Fruit fly (Drosophila melanogaster) Kc167 (cell line): ENCODE data around the gene Sb.
"Not testable (repeated sequence)": the region's sequence is repeated elsewhere in the genome, so short reads cannot be mapped to it uniquely, and the experiment has no call there.

Experiments used
- Myc ChIP-seq: fragments of >200 bp; optimal IDR thresholded peaks from 2 replicates; lab custom pipeline; 2017; ENCODE audit warnings: missing external identifiers
- Sin3A ChIP-seq: fragments of >200 bp; optimal IDR thresholded peaks from 2 replicates; lab custom pipeline; 2018; ENCODE audit warnings: missing external identifiers
- h ChIP-seq: fragments of >200 bp; optimal IDR thresholded peaks from 3 replicates; lab custom pipeline; 2018; ENCODE audit warnings: missing external identifiers
- insv ChIP-seq: fragments of >200 bp; optimal IDR thresholded peaks from 3 replicates; lab custom pipeline; 2018; ENCODE audit warnings: missing external identifiers
- psq ChIP-seq: fragments of >200 bp; optimal IDR thresholded peaks from 2 replicates; lab custom pipeline; 2017; ENCODE audit warnings: missing external identifiers
- ttk ChIP-seq: sonication (Bioruptor generic); optimal IDR thresholded peaks from 2 replicates; lab custom pipeline; 2017; ENCODE audit warnings: missing external identifiers

The Sb gene

DNA sequence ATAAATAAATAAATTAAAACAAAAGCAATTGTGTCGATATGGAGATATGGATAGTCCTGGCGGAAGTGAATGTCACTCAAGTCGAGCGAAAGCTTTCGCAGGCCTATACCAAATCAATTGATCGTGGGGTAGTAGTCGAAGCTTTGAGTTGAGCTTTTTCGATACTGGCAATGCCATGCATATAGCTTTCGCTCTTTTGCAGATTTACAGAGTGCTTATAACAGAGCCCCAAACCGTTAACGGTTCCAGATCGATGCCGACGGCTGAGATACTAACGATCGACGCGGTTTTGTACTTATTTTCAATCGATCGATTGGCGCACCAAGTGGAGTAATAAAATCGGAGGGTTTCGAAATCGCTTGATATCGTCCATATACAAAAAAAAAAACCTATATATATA, 55.8 kb downstream of the Sb start, which contains the start of gene CG8925:
Gene CG8925, plus strand, starts transcription at position 245 of the 400 bp plus-strand sequence.
- no peak for TF ChIP-seq Sin3A (lab: Kevin White, UChicago)
- no peak for TF ChIP-seq insv (lab: Kevin White, UChicago)
- TF ChIP-seq ttk (lab: Kevin White, UChicago): no peak
- no peak for TF ChIP-seq h (lab: Kevin White, UChicago)
- TF ChIP-seq psq: no peak
- TF ChIP-seq Myc (lab: Kevin White, UChicago): no peak

- TF ChIP-seq Sin3A (lab: Kevin White, UChicago): no peak
These were observed 57.5 kb downstream of the Sb start for dm6 chr3R:16173500-16173899.

DNA sequence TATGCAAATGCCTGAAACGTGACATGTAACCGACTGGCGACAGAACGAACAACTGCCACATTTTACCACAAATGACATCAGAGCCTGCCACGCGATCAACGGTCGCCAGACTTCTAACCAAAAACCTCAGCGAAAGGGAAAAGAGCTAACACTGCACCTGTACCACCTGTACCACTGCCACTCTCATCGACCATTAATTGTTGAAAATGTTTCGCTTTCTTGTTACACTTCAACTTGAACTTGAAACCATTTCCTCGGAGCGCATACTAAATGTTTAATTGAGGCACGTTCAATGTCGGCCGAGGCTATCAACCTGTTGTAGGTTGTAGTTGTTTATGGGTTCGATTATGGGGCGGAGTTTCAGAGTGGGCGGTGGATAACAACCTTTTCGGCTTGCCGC, 60.6 kb downstream of the Sb start:
- no peak for TF ChIP-seq Sin3A (lab: Kevin White, UChicago)
- no peak for TF ChIP-seq psq
- TF ChIP-seq insv (lab: Kevin White, UChicago): no peak
- no peak for TF ChIP-seq Myc (lab: Kevin White, UChicago)
- no peak for TF ChIP-seq h (lab: Kevin White, UChicago)
- TF ChIP-seq ttk (lab: Kevin White, UChicago): no peak

DNA sequence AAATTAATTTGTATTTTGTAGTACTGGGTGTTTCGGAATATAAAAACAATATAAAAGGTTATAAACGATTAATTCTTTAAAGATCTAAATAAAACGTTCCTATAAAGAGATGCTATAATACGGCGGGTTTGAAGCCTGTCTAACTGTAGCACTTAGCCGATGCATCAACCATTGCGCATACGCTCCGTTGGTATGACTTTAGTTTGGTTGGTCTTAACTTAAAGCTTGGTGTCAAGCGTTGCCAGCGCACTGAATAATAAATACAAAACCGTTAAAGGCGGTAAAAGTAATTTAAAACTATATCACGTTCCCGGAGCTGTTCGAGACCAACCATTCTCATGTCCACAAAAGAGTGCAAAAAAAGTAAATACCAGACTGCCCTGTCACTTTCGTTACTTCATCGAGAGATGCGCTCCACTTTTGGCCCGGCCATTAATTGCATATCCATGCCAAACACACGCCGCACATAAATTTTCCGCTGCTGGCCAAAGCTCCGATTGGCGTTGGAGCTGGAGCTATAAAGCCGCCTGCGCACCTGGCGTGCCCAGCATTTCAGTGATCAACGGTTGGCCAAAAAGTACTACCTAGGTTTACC, 64.6 kb downstream of the Sb start, which contains the start of gene CG8927:
Gene CG8927, plus strand, starts transcription at position 545 of the 595 bp plus-strand sequence.
- TF ChIP-seq h (lab: Kevin White, UChicago): no peak
- TF ChIP-seq psq: no peak
- TF ChIP-seq Myc (lab: Kevin White, UChicago): no peak
- no peak for TF ChIP-seq Sin3A (lab: Kevin White, UChicago)
- TF ChIP-seq insv (lab: Kevin White, UChicago): no peak
- no peak for TF ChIP-seq ttk (lab: Kevin White, UChicago)

DNA sequence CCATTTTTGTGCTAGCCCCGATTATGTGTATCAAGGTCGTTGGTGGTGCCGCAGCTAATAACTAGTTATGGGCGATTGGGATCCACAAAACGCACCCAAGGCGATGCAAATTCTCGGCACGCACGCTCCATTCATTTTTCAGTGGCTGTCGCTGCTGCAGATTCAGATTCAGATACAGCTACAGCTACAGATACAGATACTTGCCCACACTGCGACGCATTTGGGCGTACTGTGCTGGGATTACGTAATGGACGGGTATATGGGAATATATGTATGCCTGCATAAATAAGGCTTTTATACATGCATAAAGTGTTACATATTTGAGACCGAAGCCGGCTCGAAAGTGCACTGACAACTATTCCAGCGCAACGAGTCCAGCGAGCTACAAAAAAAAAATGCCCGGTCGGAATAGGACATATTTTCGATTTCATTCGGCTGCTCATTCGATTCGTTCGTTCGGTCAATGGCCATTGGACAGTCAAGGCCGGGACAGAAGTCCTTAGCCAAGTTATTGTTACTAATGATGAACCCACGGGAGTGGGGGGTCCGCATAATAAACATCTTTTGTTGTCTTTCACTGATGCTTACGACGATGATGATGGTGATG, 66.4 kb downstream of the Sb start:
- TF ChIP-seq Myc (lab: Kevin White, UChicago): no peak
- TF ChIP-seq h (lab: Kevin White, UChicago): no peak

DNA sequence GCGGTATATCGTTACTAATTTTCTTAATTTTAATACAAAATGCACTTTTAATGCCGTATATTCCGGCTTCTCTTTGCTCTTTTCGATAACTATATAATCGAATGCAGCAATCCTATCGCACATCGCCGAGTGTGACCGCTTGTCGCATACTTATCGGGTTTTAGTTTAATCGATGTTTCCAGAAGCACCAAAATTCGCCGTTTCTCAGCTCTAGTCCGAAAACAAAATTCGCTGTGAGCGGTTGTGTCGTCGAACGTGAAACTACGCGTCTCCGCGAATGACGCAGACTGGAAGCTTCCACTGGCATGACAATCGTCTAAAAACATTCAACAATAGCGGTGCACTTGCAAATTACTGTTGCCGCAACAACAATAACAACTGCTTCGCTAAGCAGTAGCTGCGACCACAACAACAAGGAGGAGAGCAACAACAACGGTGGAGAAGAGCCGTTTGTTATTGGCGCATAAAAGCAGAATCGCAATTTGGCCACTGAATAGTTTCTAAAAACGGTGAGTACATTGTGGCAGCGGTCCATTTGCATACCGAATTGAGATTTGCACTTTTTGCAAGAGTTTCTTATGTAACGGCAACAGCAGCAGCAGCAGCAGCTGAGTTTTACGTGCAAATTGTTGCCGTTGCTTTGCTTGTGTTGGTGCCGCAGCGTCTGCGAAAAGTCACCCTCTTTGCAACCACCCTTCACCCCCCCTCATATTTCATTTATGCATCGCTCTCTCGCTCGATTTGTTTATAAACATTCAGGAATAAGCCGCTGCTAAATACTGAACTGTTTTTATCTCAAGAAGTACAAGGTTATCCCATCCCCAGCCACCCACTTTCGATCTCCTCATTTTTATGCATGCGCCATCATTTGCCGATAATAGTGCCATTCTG, 71.1 kb downstream of the Sb start, which contains the start of gene sra:
Gene sra, plus strand, starts transcription at position 209 of the 891 bp plus-strand sequence.
- no peak for TF ChIP-seq ttk (lab: Kevin White, UChicago)

DNA sequence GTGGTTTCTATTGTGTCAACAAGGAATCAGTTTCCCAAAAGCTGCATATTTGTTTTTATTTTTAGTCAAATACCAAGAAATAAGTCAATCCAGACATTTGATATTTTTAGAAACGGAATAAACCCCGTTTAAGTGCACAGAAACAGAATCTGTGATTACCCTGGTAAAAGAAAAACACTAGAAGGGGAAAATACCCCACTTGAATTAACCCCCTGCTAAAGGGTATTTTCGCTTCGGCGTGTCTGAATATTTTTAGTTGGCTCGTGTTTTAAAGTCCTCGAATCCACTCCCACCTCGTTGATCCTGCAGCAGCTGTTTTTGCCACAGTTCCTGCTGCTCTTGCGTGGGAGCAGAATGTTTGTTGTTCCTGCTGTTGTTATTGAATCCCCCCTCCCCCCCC, 71.8 kb downstream of the Sb start:
- TF ChIP-seq ttk (lab: Kevin White, UChicago): no peak
- no peak for TF ChIP-seq h (lab: Kevin White, UChicago)
- no peak for TF ChIP-seq Sin3A (lab: Kevin White, UChicago)
- no peak for TF ChIP-seq Myc (lab: Kevin White, UChicago)
- no peak for TF ChIP-seq psq
- no peak for TF ChIP-seq insv (lab: Kevin White, UChicago)

DNA sequence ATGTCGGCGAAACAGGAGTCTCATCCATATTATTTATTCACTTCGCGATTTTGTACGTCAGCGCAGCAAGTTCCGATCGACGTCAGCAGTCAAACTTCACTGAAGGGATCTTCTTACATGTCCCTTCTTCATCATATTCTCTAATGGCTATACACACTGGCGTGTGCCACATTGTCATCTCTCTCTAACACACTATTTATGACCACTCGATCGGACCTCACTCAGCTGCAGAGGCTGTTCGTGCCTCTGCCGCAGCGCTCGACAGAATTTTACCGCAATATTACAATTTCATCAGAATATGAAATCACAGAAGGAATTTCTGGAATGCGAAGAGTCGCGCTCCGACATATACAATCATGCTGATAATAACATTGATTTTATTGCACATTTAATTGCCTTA, 73.5 kb downstream of the Sb start, which contains the start of gene Bin1:
Gene Bin1, minus strand, starts transcription at position 101 of the 400 bp plus-strand sequence.
- TF ChIP-seq Myc, ttk, Sin3A (lab: Kevin White, UChicago): not testable (repeated sequence)

dm6 chr3R:16190183-16190763, 74.3 kb downstream of the Sb start:
- no peak for TF ChIP-seq ttk (lab: Kevin White, UChicago)
- TF ChIP-seq h (lab: Kevin White, UChicago): no peak
- no peak for TF ChIP-seq Myc (lab: Kevin White, UChicago)
- TF ChIP-seq insv (lab: Kevin White, UChicago): no peak
- no peak for TF ChIP-seq Sin3A (lab: Kevin White, UChicago)
- TF ChIP-seq psq: no peak

DNA sequence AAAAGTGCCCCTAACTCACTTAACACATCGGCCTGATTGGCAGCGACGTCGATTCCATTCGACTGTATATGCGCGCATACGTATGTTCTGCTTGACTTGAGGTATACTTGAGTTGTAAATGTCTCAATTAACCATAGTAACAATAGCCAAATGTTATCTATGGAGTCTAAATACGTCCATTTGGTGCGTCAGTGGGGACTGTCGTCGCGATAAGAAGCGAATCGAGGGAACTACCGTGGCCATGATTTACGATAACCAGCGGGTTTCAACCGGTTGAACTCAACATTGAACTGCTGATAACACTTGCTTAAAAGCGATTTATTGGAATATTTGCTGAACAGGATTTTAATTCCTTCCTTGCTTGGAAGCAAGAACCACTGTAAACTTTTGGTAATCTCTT, 74.8 kb downstream of the Sb start:
- no peak for TF ChIP-seq h (lab: Kevin White, UChicago)
- TF ChIP-seq Sin3A (lab: Kevin White, UChicago): no peak
- TF ChIP-seq ttk (lab: Kevin White, UChicago): no peak
- TF ChIP-seq psq: no peak
- TF ChIP-seq insv (lab: Kevin White, UChicago): no peak
- TF ChIP-seq Myc (lab: Kevin White, UChicago): no peak
